Worm (Caenorhabditis elegans): ENCODE results near the gene lsy-2.

DNA sequence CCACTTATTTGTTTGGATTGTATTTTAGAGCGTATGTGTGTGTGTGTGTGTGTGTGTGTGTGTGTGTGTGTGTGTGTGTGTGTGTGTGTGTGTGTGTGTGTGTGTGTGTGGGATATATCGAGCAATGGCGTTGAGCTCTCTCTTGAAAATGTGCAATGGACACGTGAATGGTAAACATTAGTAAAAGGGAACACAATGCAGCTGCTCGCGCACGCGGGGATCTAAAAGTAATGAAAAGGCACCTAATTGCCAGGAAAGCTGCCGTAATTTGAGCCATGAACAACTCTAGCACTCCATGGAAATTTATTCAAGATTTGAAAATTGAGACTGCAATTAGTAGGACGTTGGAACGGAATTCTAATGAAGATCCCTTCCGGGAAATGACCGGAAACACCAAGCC, 46.3 kb upstream of the lsy-2 start:
- TF ChIP-seq fkh-10 (GFP tag; optimal IDR thresholded peaks at IDR 0.05) = no peak
- no peak for TF ChIP-seq egl-27 (tag; optimal IDR thresholded peaks at IDR 0.05)
- no peak for TF ChIP-seq jun-1 (tag; optimal IDR thresholded peaks at IDR 0.05)
- no peak for TF ChIP-seq ceh-88 (GFP tag; IDR thresholded peaks at IDR 0.05)

Data from whole organism, L1 larva.